Worm (Caenorhabditis elegans): Measurements from ENCODE around the gene R151.10.

ce11 chrIII:7195325-7195724 is 35.4 kb downstream of the R151.10 start, which contains the start of gene F37C12.18:
- TF ChIP-seq unc-62 (GFP tag; optimal IDR thresholded peaks at IDR 0.05) (no peak), tbx-2 (tag; optimal IDR thresholded peaks at IDR 0.05) (no peak), ZK546.5 (tag; optimal IDR thresholded peaks at IDR 0.05) (no peak), elt-1 (tag; optimal IDR thresholded peaks at IDR 0.05) (no peak), nhr-77 (tag; optimal IDR thresholded peaks at IDR 0.05) (no peak), egl-27 (tag; optimal IDR thresholded peaks at IDR 0.05) (no peak), ceh-82 (tag; optimal IDR thresholded peaks at IDR 0.05) (no peak)
